Worm (Caenorhabditis elegans) whole organism, L3 larva: ENCODE measurements around the gene F09C6.10.

ENCODE experiments used
- R02D3.7 ChIP-seq: fragments of 150-350 bp; optimal IDR thresholded peaks from 2 replicates; lab custom pipeline; 2014; ENCODE audit warnings: missing biosample characterization, missing genetic modification characterization
- ZK546.5 ChIP-seq: sonication (generic microtip); optimal IDR thresholded peaks from 2 replicates; lab custom pipeline; 2017; ENCODE audit warnings: missing biosample characterization, missing genetic modification characterization
- aly-2 ChIP-seq: fragments of 150-350 bp; optimal IDR thresholded peaks from 2 replicates; lab custom pipeline; 2014; ENCODE audit warnings: missing biosample characterization, missing genetic modification characterization
- ama-1 ChIP-seq: fragments of 150-350 bp; optimal IDR thresholded peaks from 2 replicates; lab custom pipeline; 2018
- ceh-16 ChIP-seq: sonication (generic microtip); optimal IDR thresholded peaks from 2 replicates; lab custom pipeline; 2017; ENCODE audit warnings: missing biosample characterization, missing genetic modification characterization
- ceh-82 ChIP-seq: fragments of 150-350 bp; optimal IDR thresholded peaks from 2 replicates; lab custom pipeline; 2014; ENCODE audit warnings: missing biosample characterization, missing genetic modification characterization
- ceh-9 ChIP-seq: sonication (generic microtip); optimal IDR thresholded peaks from 2 replicates; lab custom pipeline; 2018; ENCODE audit warnings: missing biosample characterization, missing genetic modification characterization
- egl-27 ChIP-seq: sonication (generic microtip); optimal IDR thresholded peaks from 4 replicates; lab custom pipeline; 2017; ENCODE audit warnings: missing biosample characterization, missing genetic modification reagents, missing genetic modification characterization
- egl-5 ChIP-seq: fragments of 150-350 bp; optimal IDR thresholded peaks from 2 replicates; lab custom pipeline; 2017; ENCODE audit warnings: missing biosample characterization, missing genetic modification reagents, missing genetic modification characterization, inconsistent platforms
- elt-1 ChIP-seq: fragments of 150-350 bp; optimal IDR thresholded peaks from 2 replicates; lab custom pipeline; 2014; ENCODE audit warnings: missing biosample characterization, missing genetic modification characterization
- elt-2 ChIP-seq: sonication (generic microtip); optimal IDR thresholded peaks from 2 replicates; lab custom pipeline; 2016; ENCODE audit warnings: missing genetic modification reagents, mild to moderate bottlenecking, missing genetic modification characterization, missing compliant biosample characterization
- fkh-10 ChIP-seq: sonication (generic microtip); optimal IDR thresholded peaks from 2 replicates; lab custom pipeline; 2017; ENCODE audit warnings: missing biosample characterization, missing genetic modification reagents, missing genetic modification characterization
- fkh-2 ChIP-seq: fragments of 150-350 bp; optimal IDR thresholded peaks from 2 replicates; lab custom pipeline; 2014; ENCODE audit warnings: missing biosample characterization, missing genetic modification reagents, missing genetic modification characterization
- fos-1 ChIP-seq: fragments of 150-350 bp; optimal IDR thresholded peaks from 2 replicates; lab custom pipeline; 2014; ENCODE audit warnings: missing biosample characterization, missing genetic modification characterization
- hmg-11 ChIP-seq: sonication (generic microtip); optimal IDR thresholded peaks from 2 replicates; lab custom pipeline; 2016; ENCODE audit warnings: missing genetic modification characterization, missing compliant biosample characterization
- jun-1 ChIP-seq: fragments of 150-350 bp; optimal IDR thresholded peaks from 2 replicates; lab custom pipeline; 2014; ENCODE audit warnings: missing biosample characterization, missing genetic modification reagents, missing genetic modification characterization
- lin-39 ChIP-seq: fragments of 150-350 bp; optimal IDR thresholded peaks from 2 replicates; lab custom pipeline; 2018; ENCODE audit warnings: missing biosample characterization, missing genetic modification reagents, missing genetic modification characterization
- lsy-12 ChIP-seq: sonication (generic microtip); optimal IDR thresholded peaks from 2 replicates; lab custom pipeline; 2016; ENCODE audit warnings: mild to moderate bottlenecking, missing genetic modification characterization, missing compliant biosample characterization
- mdl-1 ChIP-seq: fragments of 150-350 bp; optimal IDR thresholded peaks from 2 replicates; lab custom pipeline; 2014; ENCODE audit warnings: missing biosample characterization, missing genetic modification characterization
- mml-1 ChIP-seq: fragments of 150-350 bp; sonication (generic microtip); optimal IDR thresholded peaks from 3 replicates; lab custom pipeline; 2014; ENCODE audit warnings: missing biosample characterization, missing genetic modification characterization
- nfya-1 ChIP-seq: sonication (generic microtip); optimal IDR thresholded peaks from 2 replicates; lab custom pipeline; 2017; ENCODE audit warnings: missing genetic modification characterization, mild to moderate bottlenecking, missing compliant biosample characterization, antibody characterized with exemption, moderate library complexity; ENCODE audit not compliant: insufficient read depth
- nhr-12 ChIP-seq: fragments of 150-350 bp; optimal IDR thresholded peaks from 2 replicates; lab custom pipeline; 2014; ENCODE audit warnings: missing biosample characterization, missing genetic modification characterization
- nhr-23 ChIP-seq: fragments of 150-350 bp; optimal IDR thresholded peaks from 2 replicates; lab custom pipeline; 2014; ENCODE audit warnings: missing biosample characterization, missing genetic modification reagents, missing genetic modification characterization
- nhr-237 ChIP-seq: fragments of 150-350 bp; optimal IDR thresholded peaks from 2 replicates; lab custom pipeline; 2014; ENCODE audit warnings: missing biosample characterization, missing genetic modification characterization
- nhr-25 ChIP-seq: sonication (generic microtip); optimal IDR thresholded peaks from 2 replicates; lab custom pipeline; 2017; ENCODE audit warnings: missing biosample characterization, missing genetic modification characterization
- nhr-28 ChIP-seq: fragments of 150-350 bp; optimal IDR thresholded peaks from 2 replicates; lab custom pipeline; 2014; ENCODE audit warnings: missing biosample characterization, missing genetic modification characterization
- nhr-67 ChIP-seq: fragments of 150-350 bp; optimal IDR thresholded peaks from 2 replicates; lab custom pipeline; 2014; ENCODE audit warnings: missing biosample characterization, missing genetic modification characterization
- nhr-77 ChIP-seq: fragments of 150-350 bp; optimal IDR thresholded peaks from 2 replicates; lab custom pipeline; 2014; ENCODE audit warnings: missing biosample characterization, missing genetic modification characterization
- pha-4 ChIP-seq: fragments of 150-350 bp; optimal IDR thresholded peaks from 2 replicates; lab custom pipeline; 2014; ENCODE audit warnings: missing biosample characterization, missing genetic modification reagents, missing genetic modification characterization
- pqm-1 ChIP-seq: fragments of 150-350 bp; optimal IDR thresholded peaks from 2 replicates; lab custom pipeline; 2017; ENCODE audit warnings: missing biosample characterization, missing genetic modification characterization, inconsistent platforms
- sea-2 ChIP-seq: fragments of 150-350 bp; sonication (generic microtip); optimal IDR thresholded peaks from 4 replicates; lab custom pipeline; 2014; ENCODE audit warnings: missing biosample characterization, missing genetic modification reagents, missing genetic modification characterization
- skn-1 ChIP-seq: fragments of 150-350 bp; optimal IDR thresholded peaks from 2 replicates; lab custom pipeline; 2014; ENCODE audit warnings: missing biosample characterization, missing genetic modification characterization
- tbx-2 ChIP-seq: sonication (generic microtip); optimal IDR thresholded peaks from 2 replicates; lab custom pipeline; 2016; ENCODE audit warnings: mild to moderate bottlenecking, missing genetic modification characterization, missing compliant biosample characterization
- unc-39 ChIP-seq: sonication (generic microtip); optimal IDR thresholded peaks from 4 replicates; lab custom pipeline; 2017; ENCODE audit warnings: missing biosample characterization, missing genetic modification characterization
- zag-1 ChIP-seq: fragments of 150-350 bp; optimal IDR thresholded peaks from 2 replicates; lab custom pipeline; 2014; ENCODE audit warnings: missing biosample characterization, missing genetic modification characterization
- ztf-11 ChIP-seq: fragments of 150-350 bp; optimal IDR thresholded peaks from 2 replicates; lab custom pipeline; 2014; ENCODE audit warnings: missing biosample characterization, missing genetic modification characterization
- ztf-4 ChIP-seq: fragments of 150-350 bp; optimal IDR thresholded peaks from 2 replicates; lab custom pipeline; 2014; ENCODE audit warnings: missing biosample characterization, missing genetic modification characterization

The F09C6.10 gene

DNA sequence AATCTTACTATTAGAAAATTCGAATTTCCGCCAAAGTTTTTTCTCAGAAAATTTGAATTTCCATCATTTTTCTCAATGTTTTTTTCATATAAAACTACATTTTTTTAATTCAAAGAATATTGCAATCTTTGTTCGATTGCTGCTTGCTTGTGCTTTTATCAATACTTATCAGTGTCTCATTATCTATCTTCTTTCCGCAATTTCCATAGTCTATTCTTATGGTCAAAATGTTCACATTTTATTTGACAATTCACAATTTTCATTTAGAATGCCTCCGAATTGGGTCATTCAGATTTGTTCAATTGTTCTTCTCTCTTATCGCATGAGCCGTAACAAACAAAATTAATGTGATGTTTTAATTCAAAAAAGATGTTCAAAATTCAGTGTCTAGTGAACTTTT is 4.7 kb downstream of the F09C6.10 start:
- peak; percentile 44 for TF ChIP-seq elt-2 (tag; lab: Kevin White, UChicago)
- TF ChIP-seq R02D3.7 (tag; lab: Kevin White, UChicago): no peak
- peak; percentile 10 for TF ChIP-seq pqm-1 (tag; lab: Kevin White, UChicago)
- TF ChIP-seq nhr-25 (tag; lab: Kevin White, UChicago): no peak
- TF ChIP-seq nhr-12 (tag; lab: Kevin White, UChicago): no peak
- TF ChIP-seq, all 47 proteins: peak for 2

DNA sequence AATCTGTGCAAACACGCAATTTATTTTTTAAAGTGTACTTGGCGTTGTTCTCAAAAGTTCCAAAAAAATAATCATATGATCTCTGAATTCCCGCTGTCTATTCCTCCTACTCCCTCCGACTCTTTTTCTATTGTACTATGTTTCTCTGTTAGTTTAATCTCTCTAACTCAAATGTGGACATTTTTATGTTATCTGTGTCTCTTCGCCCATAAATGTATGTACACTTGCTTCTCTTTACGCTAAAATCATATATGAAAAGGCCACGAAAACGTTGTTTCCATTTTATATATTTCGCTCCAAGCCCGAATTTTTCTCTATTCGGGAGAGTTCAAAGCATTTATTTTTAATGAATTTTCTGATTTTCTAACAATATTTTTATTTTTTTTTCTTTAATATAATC is 5.1 kb downstream of the F09C6.10 start:
- TF ChIP-seq nhr-237 (tag; lab: Kevin White, UChicago) (no peak), pha-4 (tag; lab: Kevin White, UChicago) (peak; percentile 61), fkh-10 (no peak), nhr-77 (tag; lab: Kevin White, UChicago) (no peak), nhr-12 (tag; lab: Kevin White, UChicago) (no peak), nhr-23 (no peak), ama-1 (lab: Kevin White, UChicago) (no peak), ztf-11 (tag; lab: Kevin White, UChicago) (no peak), unc-39 (tag; lab: Kevin White, UChicago) (no peak), fos-1 (tag; lab: Kevin White, UChicago) (no peak), pqm-1 (tag; lab: Kevin White, UChicago) (peak; percentile 3), ceh-82 (tag; lab: Kevin White, UChicago) (no peak), sea-2 (no peak), nhr-25 (tag; lab: Kevin White, UChicago) (no peak), lsy-12 (tag; lab: Kevin White, UChicago) (no peak), elt-2 (tag; lab: Kevin White, UChicago) (peak; percentile 25), ztf-4 (tag; lab: Kevin White, UChicago) (no peak), egl-27 (tag; lab: Kevin White, UChicago) (no peak), jun-1 (tag; lab: Kevin White, UChicago) (no peak), mdl-1 (tag; lab: Kevin White, UChicago) (no peak), nfya-1 (tag; lab: Kevin White, UChicago) (no peak)

DNA sequence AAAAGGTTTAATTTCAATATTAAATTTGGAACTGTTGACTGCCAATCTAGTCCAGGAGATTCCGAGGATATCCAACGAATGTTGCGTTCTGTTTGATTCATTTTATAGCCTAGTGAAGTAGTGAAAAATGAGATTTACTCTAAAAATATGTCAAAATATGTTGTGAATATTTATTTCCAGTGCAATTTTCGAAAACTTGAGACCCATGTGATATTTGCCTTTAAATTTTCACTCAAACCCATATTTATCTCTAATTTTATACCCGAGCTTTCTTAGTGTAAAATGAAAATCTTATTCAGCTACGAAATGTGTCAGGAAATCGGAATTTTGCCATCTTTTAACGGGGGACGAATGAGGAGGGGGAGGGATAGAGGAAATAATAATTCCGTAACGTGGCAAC is 6.1 kb downstream of the F09C6.10 start, which contains the start of gene F09C6.16:
Gene F09C6.16 (minus strand): TSS at position 101 of the 400 bp plus-strand sequence.
- TF ChIP-seq nhr-23: no peak
- TF ChIP-seq mml-1: no peak
- TF ChIP-seq nhr-12 (tag; lab: Kevin White, UChicago): no peak

DNA sequence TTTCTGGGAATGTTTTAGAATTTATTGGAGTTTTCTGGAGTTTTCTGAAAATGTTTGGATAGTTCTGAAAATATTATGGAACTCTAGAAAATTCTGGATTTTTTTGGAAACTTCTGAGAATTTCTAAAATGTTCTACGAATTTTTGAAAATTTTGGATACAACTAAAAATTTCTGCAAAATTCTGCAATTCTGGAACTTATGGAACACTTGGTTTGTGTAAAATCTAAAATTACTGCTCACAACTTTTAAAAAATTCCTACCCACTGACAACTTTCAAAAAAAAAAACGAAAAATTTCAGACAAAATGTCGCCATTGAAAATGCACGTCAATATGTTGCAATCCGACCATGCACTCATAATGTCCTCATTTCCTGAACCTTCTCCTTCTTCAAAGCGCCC is 11.4 kb downstream of the F09C6.10 start, which contains the start of gene nhr-262:
Gene nhr-262 (plus strand): TSS at position 301 of the 400 bp plus-strand sequence.
- TF ChIP-seq ztf-4 (tag; lab: Kevin White, UChicago): no peak
- no peak for TF ChIP-seq lin-39
- TF ChIP-seq mdl-1 (tag; lab: Kevin White, UChicago): no peak
- no peak for TF ChIP-seq ama-1 (lab: Kevin White, UChicago)
- TF ChIP-seq aly-2: no peak
- no peak for TF ChIP-seq nhr-23
- no peak for TF ChIP-seq ceh-82 (tag; lab: Kevin White, UChicago)
- no peak for TF ChIP-seq elt-1 (tag; lab: Kevin White, UChicago)
- no peak for TF ChIP-seq fkh-2 (tag; lab: Kevin White, UChicago)
- TF ChIP-seq ceh-9 (tag; lab: Kevin White, UChicago): no peak
- no peak for TF ChIP-seq elt-2 (tag; lab: Kevin White, UChicago)

DNA sequence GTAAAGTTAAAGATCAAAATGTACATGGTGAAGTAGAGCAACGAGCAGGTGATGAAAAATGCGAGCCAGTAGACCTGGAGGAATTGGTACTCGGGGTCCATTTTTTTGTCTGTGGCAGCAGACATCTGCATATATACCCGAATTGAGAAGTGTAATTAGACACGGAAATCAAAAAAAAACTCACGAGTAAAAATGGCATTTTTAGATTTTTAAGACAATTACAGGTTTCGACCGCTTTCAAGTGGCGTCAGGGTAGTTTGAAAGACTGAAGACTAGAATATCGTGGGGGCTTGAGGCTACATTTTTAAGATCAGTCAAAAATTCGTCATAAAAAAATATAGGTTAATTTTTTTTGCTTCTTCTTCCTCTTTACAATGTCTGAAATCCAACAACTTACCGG is 13.3 kb downstream of the F09C6.10 start, which contains the start of gene srd-68:
Gene srd-68 (minus strand): TSS at position 101 of the 400 bp plus-strand sequence.
- TF ChIP-seq ZK546.5 (tag; lab: Kevin White, UChicago) (no peak), zag-1 (tag; lab: Kevin White, UChicago) (no peak)

DNA sequence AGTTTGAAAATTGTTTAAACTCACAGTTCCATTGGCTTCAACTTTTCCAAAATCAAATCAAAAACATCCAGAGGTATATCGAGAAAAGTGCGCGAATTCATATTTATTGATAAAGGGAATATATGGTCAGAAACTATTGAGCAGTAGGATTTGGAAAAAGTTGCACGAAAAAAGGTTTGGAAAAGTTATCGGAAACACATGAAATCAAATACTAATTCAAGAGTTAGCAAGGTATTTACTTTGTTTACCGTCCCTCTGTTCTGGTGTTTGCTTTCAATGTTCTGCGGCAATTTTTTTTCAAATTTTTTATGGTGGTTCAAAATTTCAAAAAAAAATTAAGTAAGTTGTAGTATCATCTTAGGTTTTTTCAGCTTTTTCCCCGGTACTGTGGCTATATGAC is 16.6 kb downstream of the F09C6.10 start, which contains the start of gene fbxa-45:
Gene fbxa-45 (minus strand): TSS at position 101 of the 400 bp plus-strand sequence.
- TF ChIP-seq nfya-1 (tag; lab: Kevin White, UChicago): no peak
- TF ChIP-seq ceh-16: no peak
- no peak for TF ChIP-seq tbx-2 (tag; lab: Kevin White, UChicago)
- TF ChIP-seq fos-1 (tag; lab: Kevin White, UChicago): no peak
- no peak for TF ChIP-seq nhr-28 (tag; lab: Kevin White, UChicago)
- no peak for TF ChIP-seq nhr-12 (tag; lab: Kevin White, UChicago)
- TF ChIP-seq zag-1 (tag; lab: Kevin White, UChicago): no peak
- no peak for TF ChIP-seq pha-4 (tag; lab: Kevin White, UChicago)
- no peak for TF ChIP-seq nhr-237 (tag; lab: Kevin White, UChicago)
- TF ChIP-seq hmg-11 (tag; lab: Kevin White, UChicago): no peak
- no peak for TF ChIP-seq egl-5 (tag; lab: Kevin White, UChicago)
- no peak for TF ChIP-seq skn-1 (tag; lab: Kevin White, UChicago)
- no peak for TF ChIP-seq nhr-25 (tag; lab: Kevin White, UChicago)
- TF ChIP-seq nhr-23: no peak
- no peak for TF ChIP-seq ztf-4 (tag; lab: Kevin White, UChicago)
- TF ChIP-seq nhr-67: no peak
- no peak for TF ChIP-seq fkh-2 (tag; lab: Kevin White, UChicago)
- TF ChIP-seq unc-39 (tag; lab: Kevin White, UChicago): no peak
